Fruit fly (Drosophila melanogaster): ENCODE measurements around the gene CG5568.

Gene CG5568

dm6 chr3L:5899305-5899704, 28.0 kb downstream of the CG5568 start, which contains the start of gene CG32409:
Gene CG32409 (plus strand): TSS chr3L:5899528.
- no peak for TF ChIP-seq CG4496 (GFP tag; IDR thresholded peaks at IDR 0.05)
- TF ChIP-seq Snoo (tag; optimal IDR thresholded peaks at IDR 0.05) = no peak
- no peak for TF ChIP-seq CG8159 (tag; optimal IDR thresholded peaks at IDR 0.05)
- no peak for TF ChIP-seq CG8301 (tag; optimal IDR thresholded peaks at IDR 0.05)

- TF ChIP-seq EcR (GFP tag; optimal IDR thresholded peaks at IDR 0.05) = no peak
- no peak for TF ChIP-seq CG8159 (tag; optimal IDR thresholded peaks at IDR 0.05)
- TF ChIP-seq CG4496 (GFP tag; IDR thresholded peaks at IDR 0.05) = 0 out of 3 replicates have a peak, but pooled peaks have one; percentile 47
Observed at dm6 chr3L:5902189-5902765, 31.0 kb downstream of the CG5568 start, which contains the start of gene QC. Gene QC (minus strand): TSS chr3L:5902456.

- TF ChIP-seq CG4496 (GFP tag; IDR thresholded peaks at IDR 0.05) (no peak), Pif1B (GFP tag; optimal IDR thresholded peaks at IDR 0.05) (no peak), CG32121 (GFP tag; IDR thresholded peaks at IDR 0.05) (no peak), rn (GFP tag; IDR thresholded peaks at IDR 0.05) (no peak), CG13204 (GFP tag; optimal IDR thresholded peaks at IDR 0.05) (no peak), D1 (tag; optimal IDR thresholded peaks at IDR 0.05) (no peak), CG14655 (GFP tag; optimal IDR thresholded peaks at IDR 0.05) (no peak), EcR (GFP tag; optimal IDR thresholded peaks at IDR 0.05) (no peak), gl (tag; optimal IDR thresholded peaks at IDR 0.05) (no peak), fd96Ca (GFP tag; IDR thresholded peaks at IDR 0.05) (no peak), CG15710 (tag; optimal IDR thresholded peaks at IDR 0.05) (no peak)
Observed at dm6 chr3L:5903955-5904354, 32.7 kb downstream of the CG5568 start, which contains the start of gene CG32413. Gene CG32413 (minus strand): TSS chr3L:5904055.

- TF ChIP-seq CG10348 (GFP tag; IDR thresholded peaks at IDR 0.05) (no peak), Pif1A (GFP tag; optimal IDR thresholded peaks at IDR 0.05) (no peak), CG14655 (GFP tag; optimal IDR thresholded peaks at IDR 0.05) (no peak), CG9948 (tag; optimal IDR thresholded peaks at IDR 0.05) (no peak), fd96Ca (GFP tag; IDR thresholded peaks at IDR 0.05) (no peak), Snoo (tag; optimal IDR thresholded peaks at IDR 0.05) (no peak), CG4496 (GFP tag; IDR thresholded peaks at IDR 0.05) (no peak), CG8301 (tag; optimal IDR thresholded peaks at IDR 0.05) (no peak), CG8159 (tag; optimal IDR thresholded peaks at IDR 0.05) (no peak), CG17806 (tag; optimal IDR thresholded peaks at IDR 0.05) (no peak), EcR (GFP tag; optimal IDR thresholded peaks at IDR 0.05) (no peak), CG13204 (GFP tag; optimal IDR thresholded peaks at IDR 0.05) (no peak), Pif1B (GFP tag; optimal IDR thresholded peaks at IDR 0.05) (no peak), D1 (tag; optimal IDR thresholded peaks at IDR 0.05) (no peak), rn (GFP tag; IDR thresholded peaks at IDR 0.05) (no peak), gl (tag; optimal IDR thresholded peaks at IDR 0.05) (no peak)
Observed at dm6 chr3L:5906599-5906998, 35.3 kb downstream of the CG5568 start, which contains the start of gene CG10486. Gene CG10486 (minus strand): TSS chr3L:5906699.

- TF ChIP-seq CG12605 (GFP tag; IDR thresholded peaks at IDR 0.05) (peak; percentile 85), Pif1A (GFP tag; optimal IDR thresholded peaks at IDR 0.05) (no peak)
Observed at dm6 chr3L:5907077-5907476, 35.8 kb downstream of the CG5568 start, which contains the start of gene CG13288. Gene CG13288 (plus strand): TSS chr3L:5907381.

dm6 chr3L:5920778-5921177, 49.5 kb downstream of the CG5568 start:
- no peak for TF ChIP-seq CG8301 (tag; optimal IDR thresholded peaks at IDR 0.05)
- no peak for TF ChIP-seq Snoo (tag; optimal IDR thresholded peaks at IDR 0.05)
- no peak for TF ChIP-seq CG15710 (tag; optimal IDR thresholded peaks at IDR 0.05)
- TF ChIP-seq Pif1B (GFP tag; optimal IDR thresholded peaks at IDR 0.05) = no peak
- TF ChIP-seq CG32121 (GFP tag; IDR thresholded peaks at IDR 0.05) = no peak
- no peak for TF ChIP-seq CG14655 (GFP tag; optimal IDR thresholded peaks at IDR 0.05)
- TF ChIP-seq CG10348 (GFP tag; IDR thresholded peaks at IDR 0.05) = no peak
- TF ChIP-seq CG13204 (GFP tag; optimal IDR thresholded peaks at IDR 0.05) = no peak
- no peak for TF ChIP-seq D1 (tag; optimal IDR thresholded peaks at IDR 0.05)
- no peak for TF ChIP-seq CG34367 (tag; optimal IDR thresholded peaks at IDR 0.05)
- TF ChIP-seq CG17806 (tag; optimal IDR thresholded peaks at IDR 0.05) = no peak
- no peak for TF ChIP-seq rn (GFP tag; IDR thresholded peaks at IDR 0.05)
- no peak for TF ChIP-seq Ets98B (GFP tag; IDR thresholded peaks at IDR 0.05)
- no peak for TF ChIP-seq Pif1A (GFP tag; optimal IDR thresholded peaks at IDR 0.05)
- no peak for TF ChIP-seq fd96Ca (GFP tag; IDR thresholded peaks at IDR 0.05)
- no peak for TF ChIP-seq gl (tag; optimal IDR thresholded peaks at IDR 0.05)
- no peak for TF ChIP-seq EcR (GFP tag; optimal IDR thresholded peaks at IDR 0.05)
- no peak for TF ChIP-seq CG8159 (tag; optimal IDR thresholded peaks at IDR 0.05)

dm6 chr3L:5921216-5921615, 49.9 kb downstream of the CG5568 start, which contains the start of gene PXo:
Gene PXo (minus strand): TSS chr3L:5921316.
- TF ChIP-seq CG9948 (tag; optimal IDR thresholded peaks at IDR 0.05) = no peak

Measured in whole organism, pupa.